Worm (Caenorhabditis elegans) whole organism, L4 larva: ENCODE data around the gene C08E8.1.

ENCODE experiments used
- D1046.2 ChIP-seq: fragments of 200-800 bp; sonication (Bioruptor generic); IDR thresholded peaks from 2 replicates; pipeline ENCODE4 v1.3.6; 2022; ENCODE audit warnings: missing genetic modification characterization, missing compliant biosample characterization
- F26F4.8 ChIP-seq: fragments of 200-800 bp; sonication (Bioruptor generic); conservative IDR thresholded peaks from 2 replicates; pipeline ENCODE4 v1.3.6; 2022; ENCODE audit warnings: missing genetic modification characterization, missing compliant biosample characterization
- F37D6.2 ChIP-seq: sonication (generic microtip); optimal IDR thresholded peaks from 2 replicates; lab custom pipeline; 2016; ENCODE audit warnings: mild to moderate bottlenecking, missing genetic modification characterization, missing compliant biosample characterization
- F49E8.2 ChIP-seq: sonication (generic microtip); optimal IDR thresholded peaks from 2 replicates; lab custom pipeline; 2016; ENCODE audit warnings: missing compliant biosample characterization, mild to moderate bottlenecking, missing genetic modification characterization, borderline replicate concordance
- R02D3.7 ChIP-seq: fragments of 150-350 bp; sonication (generic microtip); optimal IDR thresholded peaks from 3 replicates; lab custom pipeline; 2014; ENCODE audit warnings: missing biosample characterization, missing genetic modification characterization
- Y105C5A.15 ChIP-seq: fragments of 200-800 bp; sonication (Bioruptor generic); IDR thresholded peaks from 2 replicates; pipeline ENCODE4 v1.3.6; 2022; ENCODE audit warnings: missing genetic modification characterization, missing compliant biosample characterization
- Y75B8A.6 ChIP-seq: fragments of 200-800 bp; sonication (Bioruptor generic); IDR thresholded peaks from 2 replicates; pipeline ENCODE4 v1.3.6; 2022; ENCODE audit warnings: missing genetic modification reagents, missing genetic modification characterization, missing compliant biosample characterization
- ZK337.2 ChIP-seq: fragments of 200-800 bp; sonication (Bioruptor generic); IDR thresholded peaks from 2 replicates; pipeline ENCODE4 v1.3.6; 2022; ENCODE audit warnings: missing genetic modification reagents, missing genetic modification characterization, missing compliant biosample characterization
- ZK546.5 ChIP-seq, 2 experiments: sonication (generic microtip); optimal IDR thresholded peaks; 2 replicates each; lab custom pipeline; 2017; ENCODE audit warnings: missing biosample characterization in 2 of 2, missing genetic modification characterization in 2 of 2
- aha-1 ChIP-seq: fragments of 150-350 bp; peaks from one replicate; lab custom pipeline; 2014; ENCODE audit warnings: missing biosample characterization, missing genetic modification characterization
- ceh-20 ChIP-seq: fragments of 200-800 bp; sonication (Bioruptor generic); IDR thresholded peaks from 2 replicates; pipeline ENCODE4 v1.3.6; 2022; ENCODE audit warnings: missing genetic modification reagents, missing genetic modification characterization, missing compliant biosample characterization
- ceh-28 ChIP-seq: fragments of 150-350 bp; optimal IDR thresholded peaks from 2 replicates; lab custom pipeline; 2014; ENCODE audit warnings: missing biosample characterization, missing genetic modification reagents, missing genetic modification characterization
- ceh-32 ChIP-seq: sonication (generic microtip); optimal IDR thresholded peaks from 2 replicates; lab custom pipeline; 2016; ENCODE audit warnings: mild to moderate bottlenecking, missing genetic modification characterization, missing compliant biosample characterization; ENCODE audit not compliant: poor library complexity
- ceh-44 ChIP-seq: fragments of 200-800 bp; sonication (Bioruptor generic); IDR thresholded peaks from 2 replicates; pipeline ENCODE4 v1.3.6; 2022; ENCODE audit warnings: missing genetic modification reagents, missing genetic modification characterization, missing compliant biosample characterization
- ceh-82 ChIP-seq: sonication (generic microtip); optimal IDR thresholded peaks from 2 replicates; lab custom pipeline; 2017; ENCODE audit warnings: missing biosample characterization, missing genetic modification characterization
- cey-2 ChIP-seq: sonication (generic microtip); optimal IDR thresholded peaks from 3 replicates; lab custom pipeline; 2017; ENCODE audit warnings: missing genetic modification characterization, mild to moderate bottlenecking, missing compliant biosample characterization, antibody characterized with exemption, borderline replicate concordance; ENCODE audit not compliant: insufficient read depth
- ctbp-1 ChIP-seq: fragments of 200-800 bp; sonication (Bioruptor generic); IDR thresholded peaks from 2 replicates; pipeline ENCODE4 v1.3.6; 2022; ENCODE audit warnings: missing genetic modification reagents, missing genetic modification characterization, missing compliant biosample characterization
- daf-16 ChIP-seq, 3 experiments: sonication (generic microtip); optimal IDR thresholded peaks; 2 replicates each; lab custom pipeline; 2016 to 2017; ENCODE audit warnings: missing genetic modification characterization in 3 of 3, missing genetic modification reagents in 3 of 3, mild to moderate bottlenecking in 2 of 3, missing compliant biosample characterization in 2 of 3, missing biosample characterization in 1 of 3, moderate library complexity in 1 of 3
- dmd-6 ChIP-seq: fragments of 200-800 bp; sonication (Bioruptor generic); IDR thresholded peaks from 2 replicates; pipeline ENCODE4 v1.3.6; 2022; ENCODE audit warnings: missing genetic modification reagents, missing genetic modification characterization, missing compliant biosample characterization
- dmd-8 ChIP-seq: fragments of 200-800 bp; sonication (Bioruptor generic); IDR thresholded peaks from 2 replicates; pipeline ENCODE4 v1.3.6; 2022; ENCODE audit warnings: missing genetic modification characterization, missing compliant biosample characterization
- dmd-9 ChIP-seq: fragments of 200-800 bp; sonication (Bioruptor generic); IDR thresholded peaks from 2 replicates; pipeline ENCODE4 v1.3.6; 2022; ENCODE audit warnings: missing genetic modification reagents, missing genetic modification characterization, missing compliant biosample characterization
- fkh-10 ChIP-seq: fragments of 150-350 bp; optimal IDR thresholded peaks from 2 replicates; lab custom pipeline; 2014; ENCODE audit warnings: missing biosample characterization, missing genetic modification reagents, missing genetic modification characterization
- gei-8 ChIP-seq: fragments of 200-800 bp; sonication (Bioruptor generic); optimal IDR thresholded peaks from 2 replicates; lab custom pipeline; 2018; ENCODE audit warnings: mild to moderate bottlenecking, missing genetic modification characterization, missing compliant biosample characterization
- hif-1 ChIP-seq, 2 experiments: sonication (generic microtip); optimal IDR thresholded peaks; 2 replicates each; lab custom pipeline; 2016 to 2017; ENCODE audit warnings: missing compliant biosample characterization in 2 of 2, missing genetic modification characterization in 2 of 2, missing genetic modification reagents in 2 of 2, missing genotype in 2 of 2, mild to moderate bottlenecking in 1 of 2
- hlh-11 ChIP-seq: fragments of 200-800 bp; sonication (Bioruptor generic); optimal IDR thresholded peaks from 2 replicates; lab custom pipeline; 2018; ENCODE audit warnings: mild to moderate bottlenecking, missing genetic modification characterization, missing compliant biosample characterization
- hlh-30 ChIP-seq: sonication (generic microtip); optimal IDR thresholded peaks from 2 replicates; lab custom pipeline; 2017; ENCODE audit warnings: antibody characterized with exemption, mild to moderate bottlenecking, missing genetic modification characterization, missing compliant biosample characterization; ENCODE audit not compliant: insufficient read depth
- lim-7 ChIP-seq: fragments of 200-800 bp; sonication (Bioruptor generic); IDR thresholded peaks from 2 replicates; pipeline ENCODE4 v1.3.6; 2022; ENCODE audit warnings: missing genetic modification characterization, missing compliant biosample characterization
- lin-39 ChIP-seq: fragments of 150-350 bp; optimal IDR thresholded peaks from 2 replicates; lab custom pipeline; 2014; ENCODE audit warnings: missing biosample characterization, missing genetic modification reagents, missing genetic modification characterization
- lsy-2 ChIP-seq, 2 experiments: fragments of 150-350 bp in 1 of 2; sonication (generic microtip) in 1 of 2; optimal IDR thresholded peaks; 2 replicates each; lab custom pipeline; 2014 to 2017; ENCODE audit warnings: missing biosample characterization in 2 of 2, missing genetic modification characterization in 2 of 2
- madf-9 ChIP-seq: fragments of 200-800 bp; sonication (Bioruptor generic); conservative IDR thresholded peaks from 2 replicates; pipeline ENCODE4 v1.3.6; 2022; ENCODE audit warnings: missing genetic modification reagents, missing genetic modification characterization, missing compliant biosample characterization
- nhr-102 ChIP-seq: sonication (generic microtip); optimal IDR thresholded peaks from 2 replicates; lab custom pipeline; 2016; ENCODE audit warnings: mild to moderate bottlenecking, missing genetic modification characterization, moderate library complexity, missing compliant biosample characterization
- nhr-11 ChIP-seq: fragments of 150-350 bp; optimal IDR thresholded peaks from 2 replicates; lab custom pipeline; 2014; ENCODE audit warnings: missing biosample characterization, missing genetic modification characterization
- nhr-111 ChIP-seq: fragments of 200-800 bp; sonication (Bioruptor generic); optimal IDR thresholded peaks from 2 replicates; lab custom pipeline; 2018; ENCODE audit warnings: mild to moderate bottlenecking, missing genetic modification characterization, missing compliant biosample characterization
- nhr-237 ChIP-seq: sonication (generic microtip); optimal IDR thresholded peaks from 2 replicates; lab custom pipeline; 2017; ENCODE audit warnings: missing biosample characterization, missing genetic modification characterization
- nhr-25 ChIP-seq: sonication (generic microtip); optimal IDR thresholded peaks from 2 replicates; lab custom pipeline; 2017; ENCODE audit warnings: missing genetic modification characterization, mild to moderate bottlenecking, missing compliant biosample characterization, antibody characterized with exemption, moderate library complexity, borderline replicate concordance; ENCODE audit not compliant: insufficient read depth
- nhr-41 ChIP-seq: fragments of 200-800 bp; sonication (Bioruptor generic); IDR thresholded peaks from 2 replicates; pipeline ENCODE4 v1.3.6; 2022; ENCODE audit warnings: missing genetic modification reagents, missing genetic modification characterization, missing compliant biosample characterization
- nhr-77 ChIP-seq: fragments of 150-350 bp; optimal IDR thresholded peaks from 2 replicates; lab custom pipeline; 2014; ENCODE audit warnings: missing biosample characterization, missing genetic modification characterization
- php-3 ChIP-seq: fragments of 200-800 bp; sonication (Bioruptor generic); IDR thresholded peaks from 2 replicates; pipeline ENCODE4 v1.3.6; 2022; ENCODE audit warnings: missing genetic modification reagents, missing genetic modification characterization, missing compliant biosample characterization
- pqm-1 ChIP-seq: sonication (generic microtip); optimal IDR thresholded peaks from 2 replicates; lab custom pipeline; 2017; ENCODE audit warnings: missing biosample characterization, missing genetic modification characterization
- rbr-2 ChIP-seq: sonication (generic microtip); optimal IDR thresholded peaks from 2 replicates; lab custom pipeline; 2016; ENCODE audit warnings: missing genotype, missing genetic modification characterization, missing compliant biosample characterization
- snpc-1.2 ChIP-seq: fragments of 200-800 bp; sonication (Bioruptor generic); IDR thresholded peaks from 2 replicates; pipeline ENCODE4 v1.3.6; 2022; ENCODE audit warnings: missing genetic modification reagents, missing genetic modification characterization, missing compliant biosample characterization
- zag-1 ChIP-seq: fragments of 150-350 bp; optimal IDR thresholded peaks from 2 replicates; lab custom pipeline; 2014; ENCODE audit warnings: missing biosample characterization, missing genetic modification characterization
- zfp-2 ChIP-seq: sonication (generic microtip); optimal IDR thresholded peaks from 2 replicates; lab custom pipeline; 2016; ENCODE audit warnings: mild to moderate bottlenecking, missing genetic modification characterization, missing compliant biosample characterization
- zip-11 ChIP-seq: fragments of 200-800 bp; sonication (Bioruptor generic); IDR thresholded peaks from 2 replicates; pipeline ENCODE4 v1.3.6; 2022; ENCODE audit warnings: missing genetic modification characterization, missing compliant biosample characterization
- ztf-11 ChIP-seq: fragments of 150-350 bp; optimal IDR thresholded peaks from 2 replicates; lab custom pipeline; 2014; ENCODE audit warnings: missing biosample characterization, missing genetic modification characterization

C08E8.1 gene

ce11 chrV:18339807-18340206, 22.5 kb downstream of the C08E8.1 start, which contains the start of gene C08E8.10:
Gene C08E8.10, minus strand, starts transcription at chrV:18339907.
- no peak for TF ChIP-seq F49E8.2
- TF ChIP-seq ZK337.2 (GFP tag; lab: Robert Waterston, UW) = no peak
- no peak for TF ChIP-seq aha-1 (tag; lab: Kevin White, UChicago)
- TF ChIP-seq nhr-77 = no peak
- TF ChIP-seq ztf-11 (tag; lab: Kevin White, UChicago) = no peak

ce11 chrV:18337643-18338042, 24.7 kb downstream of the C08E8.1 start:
- TF ChIP-seq zfp-2 (tag; lab: Kevin White, UChicago) (no peak), ceh-28 (peak; percentile 69)

ce11 chrV:18331086-18331485, 31.2 kb downstream of the C08E8.1 start, which contains the start of gene B0462.4:
Gene B0462.4, minus strand, starts transcription at chrV:18331186.
- no peak for TF ChIP-seq ceh-82
- TF ChIP-seq F26F4.8 = no peak
- no peak for TF ChIP-seq D1046.2 (GFP tag; lab: Robert Waterston, UW)
- no peak for TF ChIP-seq nhr-11 (tag; lab: Kevin White, UChicago)
- TF ChIP-seq ZK546.5 (tag; optimal IDR thresholded peaks at IDR 0.05; lab: Kevin White, UChicago) = no peak
- no peak for TF ChIP-seq lin-39
- TF ChIP-seq daf-16 (GFP tag; optimal IDR thresholded peaks at IDR 0.05; lab: Kevin White, UChicago) = no peak
- no peak for TF ChIP-seq daf-16 (tag; optimal IDR thresholded peaks at IDR 0.05; lab: Kevin White, UChicago)
- TF ChIP-seq lsy-2 (tag; optimal IDR thresholded peaks at IDR 0.05; lab: Kevin White, UChicago) = no peak
- TF ChIP-seq gei-8 (GFP tag; lab: Kevin White, UChicago) = no peak
- TF ChIP-seq nhr-25 (tag; lab: Kevin White, UChicago) = no peak
- no peak for TF ChIP-seq Y105C5A.15 (GFP tag; lab: Robert Waterston, UW)
- TF ChIP-seq cey-2 (tag; lab: Kevin White, UChicago) = no peak
- TF ChIP-seq ctbp-1 = no peak
- no peak for TF ChIP-seq madf-9
- TF ChIP-seq fkh-10 (GFP tag; lab: Kevin White, UChicago) = no peak
- TF ChIP-seq lim-7 (GFP tag; lab: Robert Waterston, UW) = no peak
- no peak for TF ChIP-seq F37D6.2 (tag; lab: Kevin White, UChicago)
- TF ChIP-seq, all 104 proteins: peak for 0

- TF ChIP-seq pqm-1 (tag; lab: Kevin White, UChicago) (peak; percentile 66), dmd-8 (GFP tag; lab: Robert Waterston, UW) (no peak), snpc-1.2 (no peak), hlh-30 (tag; lab: Kevin White, UChicago) (no peak), nhr-102 (tag; lab: Kevin White, UChicago) (no peak), ceh-32 (tag; lab: Kevin White, UChicago) (no peak), lin-39 (no peak), ceh-20 (GFP tag; lab: Robert Waterston, UW) (no peak), rbr-2 (tag; lab: Kevin White, UChicago) (no peak), nhr-41 (GFP tag; lab: Robert Waterston, UW) (no peak), cey-2 (tag; lab: Kevin White, UChicago) (no peak), hlh-11 (tag; lab: Kevin White, UChicago) (peak; percentile 39), zag-1 (tag; lab: Kevin White, UChicago) (no peak), nhr-237 (no peak), nhr-111 (GFP tag; lab: Kevin White, UChicago) (no peak), aha-1 (tag; lab: Kevin White, UChicago) (no peak), hif-1 (tag; optimal IDR thresholded peaks at IDR 0.05; lab: Kevin White, UChicago) (no peak), nhr-25 (tag; lab: Kevin White, UChicago) (no peak), zip-11 (GFP tag; lab: Robert Waterston, UW) (no peak), dmd-6 (GFP tag; lab: Robert Waterston, UW) (peak; percentile 55), ceh-82 (no peak), ztf-11 (tag; lab: Kevin White, UChicago) (no peak), php-3 (GFP tag; lab: Robert Waterston, UW) (0 out of 2 replicates have a peak, but pooled peaks have one; percentile 18), R02D3.7 (tag; lab: Kevin White, UChicago) (no peak), dmd-9 (GFP tag; lab: Robert Waterston, UW) (no peak), Y75B8A.6 (GFP tag; lab: Robert Waterston, UW) (no peak), ceh-44 (no peak)
Observed at ce11 chrV:18324525-18324924, 37.8 kb downstream of the C08E8.1 start.
